Fruit fly (Drosophila melanogaster) whole organism, prepupa: Measurements from ENCODE around the gene CG46309.

Experiments
- Blimp-1 ChIP-seq: fragments of 200-800 bp; sonication (Bioruptor generic); optimal IDR thresholded peaks from 3 replicates; lab custom pipeline; 2017; ENCODE audit warnings: missing biosample characterization, missing genetic modification characterization, mild to moderate bottlenecking, moderate library complexity, missing genetic modification reagents
- CG10631 ChIP-seq: fragments of 200-800 bp; sonication (Bioruptor generic); optimal IDR thresholded peaks from 2 replicates; lab custom pipeline; 2016; ENCODE audit warnings: missing biosample characterization, missing genetic modification characterization
- CG11294 ChIP-seq: fragments of 200-800 bp; sonication (Bioruptor generic); IDR thresholded peaks from 2 replicates; pipeline ENCODE4 v1.3.6; 2022; ENCODE audit warnings: missing biosample characterization, missing genetic modification characterization
- CG11762 ChIP-seq: fragments of 200-800 bp; sonication (Bioruptor generic); optimal IDR thresholded peaks from 3 replicates; lab custom pipeline; 2016; ENCODE audit warnings: missing biosample characterization, missing genetic modification characterization; ENCODE audit not compliant: insufficient read depth
- CG11902 ChIP-seq: fragments of 200-800 bp; sonication (Bioruptor generic); optimal IDR thresholded peaks from 3 replicates; lab custom pipeline; 2016; ENCODE audit warnings: missing biosample characterization, missing genetic modification characterization
- CG15336 ChIP-seq: fragments of 200-800 bp; sonication (Bioruptor generic); IDR thresholded peaks from 2 replicates; pipeline ENCODE4 v1.3.6; 2022; ENCODE audit warnings: missing biosample characterization, missing genetic modification characterization
- CG16779 ChIP-seq: fragments of 200-800 bp; sonication (Bioruptor generic); optimal IDR thresholded peaks from 3 replicates; lab custom pipeline; 2017; ENCODE audit warnings: missing biosample characterization, mild to moderate bottlenecking, missing genetic modification characterization
- CG3032 ChIP-seq: fragments of 200-800 bp; optimal IDR thresholded peaks from 2 replicates; lab custom pipeline; 2019; ENCODE audit warnings: missing biosample characterization, mild to moderate bottlenecking, missing genetic modification characterization, moderate library complexity
- CG32006 ChIP-seq: fragments of 200-800 bp; sonication (Bioruptor generic); optimal IDR thresholded peaks from 3 replicates; lab custom pipeline; 2017; ENCODE audit warnings: missing biosample characterization, mild to moderate bottlenecking, missing genetic modification characterization
- CG34406 ChIP-seq: fragments of 200-800 bp; sonication (Bioruptor generic); optimal IDR thresholded peaks from 3 replicates; lab custom pipeline; 2016; ENCODE audit warnings: missing biosample characterization, missing genetic modification characterization
- CG3919 ChIP-seq: fragments of 200-800 bp; sonication (Bioruptor generic); optimal IDR thresholded peaks from 3 replicates; lab custom pipeline; 2016; ENCODE audit warnings: missing biosample characterization, missing genetic modification characterization
- CG4318 ChIP-seq: fragments of 200-800 bp; sonication (Bioruptor generic); optimal IDR thresholded peaks from 3 replicates; lab custom pipeline; 2017; ENCODE audit warnings: missing biosample characterization, mild to moderate bottlenecking, missing genetic modification characterization
- CG6163 ChIP-seq: fragments of 200-800 bp; sonication (Bioruptor generic); IDR thresholded peaks from 3 replicates; pipeline ENCODE4 v1.3.6; 2022; ENCODE audit warnings: missing biosample characterization, missing genetic modification characterization
- CG6276 ChIP-seq: fragments of 200-800 bp; sonication (Bioruptor generic); optimal IDR thresholded peaks from 2 replicates; lab custom pipeline; 2017; ENCODE audit warnings: missing biosample characterization, mild to moderate bottlenecking, missing genetic modification characterization
- CG6792 ChIP-seq: fragments of 200-800 bp; sonication (Bioruptor generic); optimal IDR thresholded peaks from 3 replicates; lab custom pipeline; 2016; ENCODE audit warnings: missing biosample characterization, missing genetic modification characterization
- CG6808 ChIP-seq: fragments of 200-800 bp; sonication (Bioruptor generic); optimal IDR thresholded peaks from 3 replicates; lab custom pipeline; 2017; ENCODE audit warnings: missing biosample characterization, missing genetic modification characterization, mild to moderate bottlenecking, moderate library complexity, missing genetic modification reagents
- CG6854 ChIP-seq: fragments of 200-800 bp; sonication (Bioruptor generic); optimal IDR thresholded peaks from 2 replicates; lab custom pipeline; 2017; ENCODE audit warnings: missing biosample characterization, mild to moderate bottlenecking, missing genetic modification characterization
- CG7368 ChIP-seq: fragments of 200-800 bp; sonication (Bioruptor generic); optimal IDR thresholded peaks from 3 replicates; lab custom pipeline; 2016; ENCODE audit warnings: missing biosample characterization, missing genetic modification characterization
- CG8119 ChIP-seq: fragments of 200-800 bp; sonication (Bioruptor generic); IDR thresholded peaks from 3 replicates; pipeline ENCODE4 v1.3.6; 2022; ENCODE audit warnings: missing biosample characterization, missing genetic modification characterization
- CG8319 ChIP-seq: fragments of 200-800 bp; sonication (Bioruptor generic); optimal IDR thresholded peaks from 3 replicates; lab custom pipeline; 2016; ENCODE audit warnings: missing biosample characterization, missing genetic modification characterization
- CG8632 ChIP-seq: fragments of 200-800 bp; sonication (Bioruptor generic); optimal IDR thresholded peaks from 3 replicates; lab custom pipeline; 2016; ENCODE audit warnings: missing biosample characterization, missing genetic modification characterization
- CG9139 ChIP-seq: fragments of 200-800 bp; sonication (Bioruptor generic); optimal IDR thresholded peaks from 3 replicates; lab custom pipeline; 2017; ENCODE audit warnings: missing biosample characterization, mild to moderate bottlenecking, missing genetic modification characterization
- Eip75B ChIP-seq: fragments of 200-800 bp; sonication (Bioruptor generic); optimal IDR thresholded peaks from 3 replicates; lab custom pipeline; 2016; ENCODE audit warnings: missing biosample characterization, missing genetic modification characterization
- Eip78C ChIP-seq: fragments of 200-800 bp; sonication (Bioruptor generic); peaks from one replicate; lab custom pipeline; 2016; ENCODE audit warnings: missing biosample characterization, missing genetic modification characterization
- Eip93F ChIP-seq: fragments of 200-800 bp; sonication (Bioruptor generic); optimal IDR thresholded peaks from 2 replicates; lab custom pipeline; 2016; ENCODE audit warnings: missing biosample characterization, mild to moderate bottlenecking, missing genetic modification characterization
- Ets21C ChIP-seq: fragments of 200-800 bp; sonication (Bioruptor generic); optimal IDR thresholded peaks from 3 replicates; lab custom pipeline; 2016; ENCODE audit warnings: missing biosample characterization, missing genetic modification characterization
- Gug ChIP-seq: fragments of 200-800 bp; sonication (Bioruptor generic); IDR thresholded peaks from 2 replicates; pipeline ENCODE4 v1.3.6; 2022; ENCODE audit warnings: missing biosample characterization, missing genetic modification characterization
- Hr4 ChIP-seq: fragments of 200-800 bp; sonication (Bioruptor generic); optimal IDR thresholded peaks from 3 replicates; lab custom pipeline; 2016; ENCODE audit warnings: missing biosample characterization, missing genetic modification characterization
- Lpt ChIP-seq: fragments of 200-800 bp; sonication (Bioruptor generic); optimal IDR thresholded peaks from 3 replicates; lab custom pipeline; 2016; ENCODE audit warnings: missing biosample characterization, missing genetic modification characterization
- Met ChIP-seq: fragments of 200-800 bp; sonication (Bioruptor generic); optimal IDR thresholded peaks from 3 replicates; lab custom pipeline; 2016; ENCODE audit warnings: missing biosample characterization, missing genetic modification characterization
- OdsH ChIP-seq: fragments of 200-800 bp; sonication (Bioruptor generic); optimal IDR thresholded peaks from 3 replicates; lab custom pipeline; 2016; ENCODE audit warnings: missing biosample characterization, missing genetic modification characterization
- Smox ChIP-seq: fragments of 200-800 bp; sonication (Bioruptor generic); optimal IDR thresholded peaks from 3 replicates; lab custom pipeline; 2016; ENCODE audit warnings: missing biosample characterization, missing genetic modification characterization
- Sox15 ChIP-seq: fragments of 200-800 bp; sonication (Bioruptor generic); optimal IDR thresholded peaks from 3 replicates; lab custom pipeline; 2016; ENCODE audit warnings: missing biosample characterization, missing genetic modification characterization
- achi ChIP-seq: fragments of 200-800 bp; sonication (Bioruptor generic); optimal IDR thresholded peaks from 3 replicates; lab custom pipeline; 2016; ENCODE audit warnings: missing biosample characterization, missing genetic modification characterization
- dac ChIP-seq: fragments of 200-800 bp; sonication (Bioruptor generic); optimal IDR thresholded peaks from 2 replicates; lab custom pipeline; 2017; ENCODE audit warnings: missing biosample characterization, mild to moderate bottlenecking, missing genetic modification characterization
- eg ChIP-seq: fragments of 200-800 bp; sonication (Bioruptor generic); IDR thresholded peaks from 3 replicates; pipeline ENCODE4 v1.3.6; 2022; ENCODE audit warnings: missing biosample characterization, missing genetic modification characterization
- fd85E ChIP-seq: fragments of 200-800 bp; sonication (Bioruptor generic); optimal IDR thresholded peaks from 3 replicates; lab custom pipeline; 2016; ENCODE audit warnings: missing biosample characterization, missing genetic modification characterization
- fkh ChIP-seq: fragments of 200-800 bp; sonication (Bioruptor generic); optimal IDR thresholded peaks from 3 replicates; lab custom pipeline; 2017; ENCODE audit warnings: missing biosample characterization, mild to moderate bottlenecking, missing genetic modification characterization, moderate library complexity
- lz ChIP-seq: fragments of 200-800 bp; sonication (Bioruptor generic); optimal IDR thresholded peaks from 3 replicates; lab custom pipeline; 2016; ENCODE audit warnings: missing biosample characterization, missing genetic modification characterization
- net ChIP-seq: fragments of 200-800 bp; sonication (Bioruptor generic); optimal IDR thresholded peaks from 3 replicates; lab custom pipeline; 2016; ENCODE audit warnings: missing biosample characterization, missing genetic modification characterization
- salr ChIP-seq, 2 experiments: fragments of 200-800 bp; sonication (Bioruptor generic); optimal IDR thresholded peaks; 3 replicates each; lab custom pipeline; 2016 to 2018; ENCODE audit warnings: missing biosample characterization in 2 of 2, missing genetic modification characterization in 2 of 2, mild to moderate bottlenecking in 1 of 2
- svp ChIP-seq: fragments of 200-800 bp; sonication (Bioruptor generic); peaks from one replicate; lab custom pipeline; 2016; ENCODE audit warnings: missing biosample characterization, missing genetic modification characterization
- topi ChIP-seq: fragments of 200-800 bp; sonication (Bioruptor generic); optimal IDR thresholded peaks from 3 replicates; lab custom pipeline; 2016; ENCODE audit warnings: missing biosample characterization, missing genetic modification characterization
- vri ChIP-seq: fragments of 200-800 bp; sonication (Bioruptor generic); optimal IDR thresholded peaks from 3 replicates; lab custom pipeline; 2016; ENCODE audit warnings: missing biosample characterization, mild to moderate bottlenecking, missing genetic modification characterization

Gene CG46309

dm6 chr2L:16287602-16288392 lies 36.2 kb upstream of the CG46309 start, which contains the start of the genes crp and pkaap (continued):
- peak; percentile 49 for TF ChIP-seq Hr4 (GFP tag; lab: Kevin White, UChicago)
- peak; percentile 77 for TF ChIP-seq Smox (GFP tag; lab: Kevin White, UChicago)
- TF ChIP-seq Eip75B (GFP tag; lab: Kevin White, UChicago): peak; percentile 60
- TF ChIP-seq Lpt (GFP tag; lab: Kevin White, UChicago): no peak
- peak; percentile 65 for TF ChIP-seq OdsH (GFP tag; lab: Kevin White, UChicago)
- peak; percentile 60 for TF ChIP-seq Ets21C
- TF ChIP-seq Met (GFP tag; lab: Kevin White, UChicago): peak; percentile 74
- peak; percentile 14 for TF ChIP-seq CG16779
- TF ChIP-seq achi: peak; percentile 21
- TF ChIP-seq CG8632 (GFP tag; lab: Kevin White, UChicago): no peak

- TF ChIP-seq CG6808 (no peak), CG11762 (GFP tag; lab: Kevin White, UChicago) (no peak), lz (GFP tag; lab: Kevin White, UChicago) (no peak), CG15336 (GFP tag; lab: Robert Waterston, UW) (no peak), fkh (GFP tag; lab: Kevin White, UChicago) (peak; percentile 14), CG6276 (GFP tag; lab: Kevin White, UChicago) (peak; percentile 24), Met (GFP tag; lab: Kevin White, UChicago) (no peak)
Observed at dm6 chr2L:16287006-16287601, 35.5 kb upstream of the CG46309 start.

dm6 chr2L:16286360-16287005 lies 34.9 kb upstream of the CG46309 start:
- TF ChIP-seq CG7368 (GFP tag; lab: Kevin White, UChicago) (peak; percentile 17), CG3032 (peak; percentile 67), Hr4 (GFP tag; lab: Kevin White, UChicago) (peak; percentile 84), Eip78C (peak; percentile 92), Ets21C (peak; percentile 46), OdsH (GFP tag; lab: Kevin White, UChicago) (peak; percentile 67), svp (GFP tag; lab: Kevin White, UChicago) (peak; percentile 84), CG6163 (GFP tag; lab: Robert Waterston, UW) (no peak), CG8319 (GFP tag; lab: Kevin White, UChicago) (peak; percentile 51), topi (GFP tag; lab: Kevin White, UChicago) (peak; percentile 66), CG11902 (GFP tag; lab: Kevin White, UChicago) (peak; percentile 27), eg (GFP tag; lab: Robert Waterston, UW) (no peak), CG9139 (GFP tag; lab: Kevin White, UChicago) (peak; percentile 63), CG11294 (GFP tag; lab: Robert Waterston, UW) (no peak), dac (GFP tag; lab: Kevin White, UChicago) (peak; percentile 49), CG16779 (peak; percentile 57), achi (peak; percentile 84), vri (peak; percentile 48), Eip93F (GFP tag; lab: Kevin White, UChicago) (no peak), CG6792 (GFP tag; lab: Kevin White, UChicago) (peak; percentile 61), CG10631 (GFP tag; lab: Kevin White, UChicago) (peak; percentile 81), CG34406 (GFP tag; lab: Kevin White, UChicago) (peak; percentile 65), Smox (GFP tag; lab: Kevin White, UChicago) (peak; percentile 53), fd85E (GFP tag; lab: Kevin White, UChicago) (no peak), fkh (GFP tag; lab: Kevin White, UChicago) (peak; percentile 57), Gug (GFP tag; lab: Robert Waterston, UW) (no peak), CG6808 (peak; percentile 58), CG4318 (GFP tag; lab: Kevin White, UChicago) (peak; percentile 74), net (GFP tag; lab: Kevin White, UChicago) (peak; percentile 80), CG3919 (GFP tag; lab: Kevin White, UChicago) (peak; percentile 77), salr (GFP tag; optimal IDR thresholded peaks at IDR 0.05; lab: Kevin White, UChicago) (peak; percentile 46 to 79), CG6854 (GFP tag; lab: Kevin White, UChicago) (peak; percentile 60), CG32006 (GFP tag; lab: Kevin White, UChicago) (peak; percentile 86), CG8119 (GFP tag; lab: Robert Waterston, UW) (no peak), Blimp-1 (GFP tag; lab: Kevin White, UChicago) (no peak), Sox15 (GFP tag; lab: Kevin White, UChicago) (peak; percentile 13)
